Fruit fly (Drosophila melanogaster) whole organism, larva: ENCODE results near the gene kraken.

Source experiments
- noc ChIP-seq: fragments of 200-800 bp; sonication (Bioruptor generic); optimal IDR thresholded peaks from 3 replicates; lab custom pipeline; 2019; ENCODE audit warnings: missing biosample characterization, mild to moderate bottlenecking, missing genetic modification characterization, moderate library complexity

kraken gene

DNA sequence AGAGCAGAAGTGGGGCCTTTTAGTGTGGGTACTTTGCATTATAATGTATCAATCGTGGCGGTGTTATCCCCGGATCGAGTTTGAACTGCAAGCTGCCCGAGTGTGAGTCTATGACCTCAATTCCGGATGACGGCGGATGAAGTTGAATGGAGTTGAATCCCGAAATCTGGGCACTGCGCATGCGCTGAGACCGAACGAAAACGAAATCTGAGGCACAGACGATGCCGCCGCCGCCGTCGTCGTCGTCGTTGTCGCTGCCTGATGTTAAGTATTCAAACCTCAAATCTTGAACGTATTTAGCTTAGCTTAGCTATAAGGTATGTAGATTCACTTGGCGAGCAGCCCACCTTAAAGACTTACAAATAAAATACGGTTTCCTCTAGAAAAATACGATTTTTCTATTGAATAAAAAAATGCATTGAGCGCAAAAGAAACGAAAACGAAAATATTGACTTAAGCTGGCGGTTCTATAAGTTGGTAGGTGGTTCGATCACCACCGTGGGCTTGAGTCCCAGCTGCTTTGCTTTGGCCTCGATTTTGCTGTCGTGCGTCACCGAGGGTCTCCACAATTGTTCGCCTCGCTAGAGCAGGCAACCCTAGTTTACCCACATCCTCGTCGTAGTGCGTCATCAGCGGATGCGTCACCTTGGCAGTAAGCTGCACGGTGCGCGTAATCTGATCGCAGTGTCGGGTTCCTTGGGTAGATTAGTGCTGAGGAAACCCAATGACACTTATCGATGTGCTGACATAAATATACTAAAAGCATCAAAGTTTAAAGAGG, 21.3 kb downstream of the kraken start:
- TF ChIP-seq noc (tag; lab: Kevin White, UChicago), result no peak

DNA sequence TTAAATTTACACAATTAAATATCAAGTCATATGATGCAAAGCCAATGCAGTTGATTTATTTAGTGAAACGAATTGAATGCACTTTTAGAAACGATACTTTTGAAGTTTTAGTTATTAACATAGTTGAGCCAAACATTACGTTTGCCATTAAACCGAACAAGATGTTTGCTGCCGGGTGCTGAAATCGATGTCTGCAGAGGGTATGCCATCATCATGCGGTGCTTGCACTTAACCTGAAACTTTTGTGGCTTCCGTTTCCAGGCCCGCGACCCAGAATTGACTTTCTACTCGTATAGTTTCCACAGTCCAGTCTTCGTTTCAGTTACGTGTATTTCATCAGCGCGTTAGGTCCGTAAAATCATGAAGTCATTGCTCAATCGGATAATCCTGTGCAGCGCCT, 24.4 kb downstream of the kraken start, which contains the start of gene ninaA:
Gene ninaA (plus strand): TSS at position 301 of the 400 bp plus-strand sequence.
- TF ChIP-seq noc (tag; lab: Kevin White, UChicago), result no peak

DNA sequence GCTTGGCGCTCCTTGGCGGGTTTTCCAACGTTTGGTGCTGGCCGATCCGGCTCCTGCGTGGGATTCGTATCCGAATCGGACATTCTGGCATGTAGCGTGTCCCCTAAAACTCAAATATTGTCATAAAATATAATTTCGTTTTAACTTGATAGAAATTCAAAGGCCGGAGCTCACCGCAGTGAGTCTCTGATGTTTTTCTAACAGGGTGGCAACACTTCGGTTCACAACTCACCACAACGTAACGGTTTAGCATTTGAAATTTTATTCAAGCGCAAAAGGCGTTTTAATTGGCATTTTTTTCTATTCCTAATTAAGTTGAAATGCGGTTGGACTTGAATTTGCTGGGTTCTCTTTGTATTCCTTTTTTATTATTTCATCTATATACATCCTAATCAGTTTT, 32.4 kb downstream of the kraken start, which contains the start of gene CG15824:
Gene CG15824 (minus strand): TSS at position 172 of the 400 bp plus-strand sequence.
- no peak for TF ChIP-seq noc (tag; lab: Kevin White, UChicago)

DNA sequence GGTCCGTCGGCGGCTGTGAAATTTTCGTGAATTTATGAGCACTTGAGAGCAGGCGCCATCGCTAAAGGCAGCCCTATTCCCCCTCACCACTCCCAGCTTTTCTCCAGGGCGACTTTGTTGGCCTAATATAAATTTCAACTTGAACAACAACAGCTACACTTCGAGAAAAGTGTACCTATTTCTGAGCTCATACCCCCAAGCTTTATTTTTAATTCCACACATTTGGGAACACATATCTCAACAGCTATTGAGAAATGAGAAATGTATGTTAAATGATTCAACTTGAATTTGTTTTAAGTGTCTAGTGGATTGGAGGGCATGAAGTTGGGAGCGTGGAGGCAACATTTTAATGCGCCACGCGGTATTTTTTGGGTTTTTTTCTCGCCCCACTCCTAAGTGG, 34.2 kb downstream of the kraken start:
- TF ChIP-seq noc (tag; lab: Kevin White, UChicago), result no peak

DNA sequence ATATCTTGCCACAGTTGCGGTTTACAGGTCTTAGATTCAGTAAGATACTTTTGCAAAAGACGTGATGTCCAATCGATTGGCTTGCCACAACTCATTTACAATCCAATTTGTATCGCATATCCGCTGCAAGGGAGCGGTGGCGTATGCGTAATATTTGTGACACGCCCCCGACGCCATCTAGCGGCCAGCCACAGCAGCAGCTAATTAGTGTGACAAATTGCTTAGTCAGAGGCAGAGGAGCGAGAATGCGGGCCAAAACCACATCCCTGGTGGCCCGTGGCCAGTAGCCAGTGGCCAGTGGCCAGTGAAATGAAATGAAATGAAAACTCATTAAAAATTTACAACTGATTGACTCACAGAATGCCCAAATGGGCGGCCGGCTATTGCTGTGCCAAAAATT, 35.2 kb downstream of the kraken start:
- no peak for TF ChIP-seq noc (tag; lab: Kevin White, UChicago)

DNA sequence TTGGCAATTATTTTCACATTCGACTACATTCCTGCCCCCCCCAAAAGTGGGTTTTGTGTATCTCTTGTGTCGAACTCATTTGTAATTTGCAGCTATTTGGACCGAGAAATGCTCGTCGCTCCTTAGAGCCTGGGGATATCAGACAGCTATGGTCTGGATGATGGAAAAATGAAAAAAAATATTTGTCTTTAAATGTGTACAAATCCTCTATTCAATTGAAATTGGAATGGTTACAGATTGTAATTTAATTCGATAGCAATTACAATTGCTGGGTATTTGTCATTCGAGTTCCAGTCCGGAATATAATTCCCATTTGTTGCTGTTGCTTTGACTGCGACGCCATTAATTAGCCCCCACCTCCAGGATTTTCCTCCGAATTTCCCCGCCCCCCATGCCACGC, 37.2 kb downstream of the kraken start:
- TF ChIP-seq noc (tag; lab: Kevin White, UChicago), result no peak

DNA sequence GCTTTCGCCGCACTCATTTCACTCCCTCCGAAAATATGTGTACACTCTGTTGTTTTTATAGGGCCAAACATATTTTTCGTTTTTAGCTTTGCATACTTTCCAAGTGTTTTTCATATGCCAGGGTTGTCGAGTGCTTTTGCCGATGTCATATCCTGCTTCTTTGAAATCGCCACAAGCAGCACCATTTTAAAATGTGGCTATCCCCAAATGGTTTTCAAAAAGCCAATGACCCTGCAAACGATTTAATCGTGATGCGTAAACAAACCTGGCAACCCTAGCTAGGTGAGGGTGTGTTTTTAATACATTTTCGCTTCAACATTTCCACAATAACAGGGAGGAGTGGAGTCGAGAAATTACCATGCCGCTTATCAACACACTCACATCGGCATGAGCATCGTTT, 39.9 kb downstream of the kraken start:
- TF ChIP-seq noc (tag; lab: Kevin White, UChicago), result no peak

DNA sequence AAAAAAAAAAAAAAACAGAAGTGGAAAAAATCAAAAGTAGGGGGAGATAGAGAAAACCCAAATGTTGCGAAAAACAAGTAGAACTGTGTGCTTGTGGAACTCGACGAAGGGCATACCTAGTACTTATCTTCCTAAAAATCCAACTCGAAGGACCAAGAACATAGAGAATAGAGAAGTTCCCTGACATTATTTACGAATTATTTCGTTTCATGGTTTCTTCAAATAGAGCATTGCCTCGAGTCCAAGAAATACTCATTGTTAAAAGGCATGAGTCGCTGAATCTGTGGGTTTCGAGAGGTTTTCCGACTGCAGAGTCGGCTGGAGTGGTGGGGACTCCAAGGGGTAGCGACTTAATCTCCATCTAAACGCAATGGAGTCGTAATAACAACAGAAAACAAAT, 40.6 kb downstream of the kraken start:
- no peak for TF ChIP-seq noc (tag; lab: Kevin White, UChicago)

DNA sequence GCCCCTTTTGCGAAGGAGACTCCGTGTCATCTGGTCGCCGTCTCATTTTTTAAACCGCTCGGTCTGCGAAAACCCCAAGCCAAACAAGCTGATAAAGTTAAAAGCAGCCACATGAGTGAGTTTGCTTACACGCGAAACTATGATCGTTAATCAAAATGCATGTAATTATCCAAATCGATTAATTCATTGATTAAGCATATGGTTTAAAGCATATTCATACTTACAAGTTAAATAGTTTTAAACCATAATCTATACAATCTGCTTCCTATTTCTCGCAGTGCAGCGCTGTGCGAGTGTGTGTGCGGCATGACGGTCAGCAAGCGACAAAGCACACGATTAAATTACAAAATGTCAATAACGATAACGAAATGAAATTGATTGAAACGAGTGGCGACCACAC, 42.9 kb downstream of the kraken start:
- no peak for TF ChIP-seq noc (tag; lab: Kevin White, UChicago)

DNA sequence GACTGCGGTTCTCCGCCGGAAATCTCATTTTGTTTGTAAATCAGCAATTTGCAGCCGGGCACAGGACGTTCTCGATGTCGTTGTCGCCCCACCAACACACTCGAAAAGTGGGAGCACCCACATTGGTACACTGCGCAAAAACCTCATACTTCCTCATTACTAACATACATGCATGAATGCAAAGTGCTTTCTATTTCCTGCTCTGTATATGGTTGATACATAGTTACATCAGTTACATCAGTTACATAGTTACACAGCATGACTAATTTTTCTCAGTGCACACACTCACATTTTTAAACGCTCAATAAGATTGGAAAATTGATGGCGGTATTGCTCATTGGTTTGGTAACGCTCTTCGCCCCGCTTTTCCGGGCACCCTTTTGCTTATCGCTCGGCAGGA, 44.6 kb downstream of the kraken start:
- no peak for TF ChIP-seq noc (tag; lab: Kevin White, UChicago)

DNA sequence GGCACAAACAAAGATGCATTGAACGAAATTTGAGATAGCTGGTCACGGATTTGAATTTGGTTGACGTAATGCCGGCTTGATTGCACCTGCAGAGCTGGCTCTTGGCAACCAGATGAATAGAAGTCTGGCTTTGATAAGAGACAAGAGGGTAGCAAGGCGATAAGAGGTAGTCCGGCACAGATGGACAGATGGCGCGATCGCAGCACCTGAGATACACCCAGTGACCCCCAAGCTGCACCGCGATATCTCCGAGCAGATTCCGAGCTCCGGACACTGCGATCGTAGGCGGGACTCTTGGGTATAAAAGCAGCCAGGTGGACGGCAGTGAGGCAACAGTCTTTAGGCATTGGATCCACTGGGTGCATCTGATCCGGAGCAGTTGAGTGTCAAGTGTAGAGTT, 45.7 kb downstream of the kraken start, which contains the start of gene Lsp1beta:
Gene Lsp1beta (plus strand): TSS at position 185 of the 400 bp plus-strand sequence.
- no peak for TF ChIP-seq noc (tag; lab: Kevin White, UChicago)

DNA sequence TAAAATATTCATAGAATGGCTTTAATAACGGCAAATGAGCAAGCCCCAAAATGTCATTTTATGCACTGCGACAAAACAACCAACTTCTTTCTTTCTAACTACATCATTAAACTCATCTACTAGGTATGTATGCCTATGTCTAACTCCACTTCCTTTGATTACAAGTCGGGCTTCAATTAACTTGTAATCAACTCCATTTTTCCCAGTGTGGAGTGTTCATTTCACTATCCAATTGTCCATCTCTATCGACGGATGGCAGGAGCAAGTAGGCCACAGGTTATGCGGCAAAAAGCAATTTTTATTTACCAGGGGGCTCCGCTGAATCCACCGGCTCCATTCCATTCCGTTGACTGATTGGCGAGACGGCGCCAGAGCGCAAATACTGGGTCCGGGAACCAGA, 51.2 kb downstream of the kraken start:
- TF ChIP-seq noc (tag; lab: Kevin White, UChicago), result no peak
